Fruit fly (Drosophila melanogaster): ENCODE results near the gene Osi6.

DNA sequence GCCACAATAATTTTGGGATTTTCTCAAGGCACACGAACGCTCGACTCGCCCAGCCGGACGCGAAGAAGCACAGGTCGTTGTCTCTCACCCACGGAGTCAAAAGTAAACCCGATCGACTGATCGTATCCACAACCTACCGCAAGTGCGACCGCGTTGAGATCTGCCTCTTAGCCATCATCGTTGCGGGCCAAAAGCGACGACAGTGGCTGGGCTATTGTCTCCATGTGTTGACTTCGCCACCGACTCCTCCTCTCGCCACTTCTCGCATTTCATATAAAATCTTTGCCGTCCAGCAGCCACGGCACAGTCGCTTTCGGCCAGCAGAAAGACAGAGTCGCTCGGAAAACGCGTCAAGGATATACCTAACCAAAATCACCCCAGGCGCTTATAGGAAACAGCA lies 25.4 kb upstream of the Osi6 start, which contains the start of gene Osi2:
- TF ChIP-seq CG8478 (optimal IDR thresholded peaks at IDR 0.05), result no peak
- no peak for TF ChIP-seq CTCF (optimal IDR thresholded peaks at IDR 0.05)

Data from S2 (cell line).